Worm (Caenorhabditis elegans): ENCODE data around the gene ugt-53.

ugt-53 gene

ce11 chrV:2809443-2809842, 39.7 kb upstream of the ugt-53 start (continued):
- TF ChIP-seq ceh-88 (GFP tag; IDR thresholded peaks at IDR 0.05) (no peak), sox-4 (tag; optimal IDR thresholded peaks at IDR 0.05) (no peak), hlh-17 (GFP tag; optimal IDR thresholded peaks at IDR 0.05; ENCODE audit: borderline replicate concordance) (no peak), efl-1 (optimal IDR thresholded peaks at IDR 0.05) (no peak), efl-1 (GFP tag; optimal IDR thresholded peaks at IDR 0.05 in 1 of 2) (no peak), fkh-8 (tag; optimal IDR thresholded peaks at IDR 0.05) (no peak), egl-27 (tag; optimal IDR thresholded peaks at IDR 0.05) (no peak), nhr-77 (tag; optimal IDR thresholded peaks at IDR 0.05) (no peak), nhr-71 (tag; optimal IDR thresholded peaks at IDR 0.05) (peak; percentile 34), mef-2 (tag; optimal IDR thresholded peaks at IDR 0.05) (no peak), tbx-2 (tag; optimal IDR thresholded peaks at IDR 0.05) (no peak), nhr-11 (tag; optimal IDR thresholded peaks at IDR 0.05) (no peak)

ce11 chrV:2810164-2810563, 39.0 kb upstream of the ugt-53 start, which contains the start of gene F54E2.1:
F54E2.1 (plus strand) TSS chrV:2810398.
- TF ChIP-seq ceh-88 (GFP tag; IDR thresholded peaks at IDR 0.05), result no peak
- TF ChIP-seq pqm-1 (tag; optimal IDR thresholded peaks at IDR 0.05), result peak; percentile 97
- no peak for TF ChIP-seq ztf-11 (tag; optimal IDR thresholded peaks at IDR 0.05)
- TF ChIP-seq ceh-90 (tag; optimal IDR thresholded peaks at IDR 0.05), result no peak
- peak; percentile 87 for TF ChIP-seq elt-2 (tag; optimal IDR thresholded peaks at IDR 0.05)
- peak in 1 of 2 experiments; percentile 25 for TF ChIP-seq lin-35 (GFP tag; optimal IDR thresholded peaks at IDR 0.05)
- no peak for TF ChIP-seq nhr-85 (tag)
- no peak for TF ChIP-seq C16A3.4 (tag; optimal IDR thresholded peaks at IDR 0.05)
- TF ChIP-seq nhr-19 (GFP tag; conservative IDR thresholded peaks at IDR 0.05), result no peak
- no peak for TF ChIP-seq mab-9 (GFP tag; IDR thresholded peaks at IDR 0.05)
- TF ChIP-seq tlp-1 (tag; optimal IDR thresholded peaks at IDR 0.05), result peak; percentile 79
- TF ChIP-seq fkh-8 (tag; optimal IDR thresholded peaks at IDR 0.05), result no peak

- TF ChIP-seq nhr-71 (tag; optimal IDR thresholded peaks at IDR 0.05) (peak; percentile 23), nhr-76 (tag; optimal IDR thresholded peaks at IDR 0.05) (no peak), hlh-4 (tag; optimal IDR thresholded peaks at IDR 0.05) (peak; percentile 82), efl-1 (optimal IDR thresholded peaks at IDR 0.05) (no peak), efl-1 (GFP tag; optimal IDR thresholded peaks at IDR 0.05 in 1 of 2) (peak in 1 of 2 experiments; percentile 85)
Measured at ce11 chrV:2813856-2814255, 35.3 kb upstream of the ugt-53 start, which contains the start of gene F54E2.9. F54E2.9 (minus strand) TSS chrV:2813987.

DNA sequence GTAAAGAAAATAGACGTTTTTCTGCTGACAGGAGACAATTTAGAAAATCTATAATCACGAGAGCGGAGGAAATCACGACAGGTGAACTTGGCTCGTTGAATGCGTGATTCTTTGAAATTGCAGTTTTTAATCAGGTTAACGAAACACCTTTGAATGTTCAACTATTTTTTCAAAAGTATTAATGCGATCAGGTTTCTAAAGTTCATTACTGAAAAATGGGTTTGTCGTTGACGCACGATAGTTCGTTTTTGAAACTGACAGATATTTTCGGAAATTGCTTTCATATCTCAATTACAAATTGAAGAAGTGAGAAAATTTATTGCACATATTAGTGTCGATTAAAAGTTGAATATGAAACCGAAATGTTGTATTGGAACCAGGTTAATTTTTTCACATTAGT, 33.2 kb upstream of the ugt-53 start, which contains the start of gene F54E2.5:
F54E2.5 (minus strand) TSS at position 101 of the 400 bp plus-strand sequence.
- no peak for TF ChIP-seq blmp-1 (tag; optimal IDR thresholded peaks at IDR 0.05)
- peak; percentile 31 for TF ChIP-seq hlh-4 (tag; optimal IDR thresholded peaks at IDR 0.05)
- TF ChIP-seq ztf-4 (tag; optimal IDR thresholded peaks at IDR 0.05), result no peak
- no peak for TF ChIP-seq unc-86 (tag; optimal IDR thresholded peaks at IDR 0.05)
- TF ChIP-seq lin-39 (tag; optimal IDR thresholded peaks at IDR 0.05), result no peak
- TF ChIP-seq efl-1 (optimal IDR thresholded peaks at IDR 0.05), result no peak
- peak in 1 of 2 experiments; percentile 2 for TF ChIP-seq efl-1 (GFP tag; optimal IDR thresholded peaks at IDR 0.05 in 1 of 2)

- TF ChIP-seq lin-14 (GFP tag; optimal IDR thresholded peaks at IDR 0.05), result no peak
- peak; percentile 12 for TF ChIP-seq nhr-85 (tag)
Measured at ce11 chrV:2818117-2818516, 31.0 kb upstream of the ugt-53 start, which contains the start of gene srt-34. srt-34 (minus strand) TSS chrV:2818217.

- peak; percentile 29 for TF ChIP-seq snpc-4 (tag; optimal IDR thresholded peaks at IDR 0.05)
- TF ChIP-seq swsn-7 (tag; optimal IDR thresholded peaks at IDR 0.05), result no peak
Measured at ce11 chrV:2821618-2822272, 27.4 kb upstream of the ugt-53 start, which contains the start of gene srh-36. srh-36 (minus strand) TSS chrV:2821668.
